ENCODE assay signal across 3 fruit fly cellular contexts in the genomic region with DNA sequence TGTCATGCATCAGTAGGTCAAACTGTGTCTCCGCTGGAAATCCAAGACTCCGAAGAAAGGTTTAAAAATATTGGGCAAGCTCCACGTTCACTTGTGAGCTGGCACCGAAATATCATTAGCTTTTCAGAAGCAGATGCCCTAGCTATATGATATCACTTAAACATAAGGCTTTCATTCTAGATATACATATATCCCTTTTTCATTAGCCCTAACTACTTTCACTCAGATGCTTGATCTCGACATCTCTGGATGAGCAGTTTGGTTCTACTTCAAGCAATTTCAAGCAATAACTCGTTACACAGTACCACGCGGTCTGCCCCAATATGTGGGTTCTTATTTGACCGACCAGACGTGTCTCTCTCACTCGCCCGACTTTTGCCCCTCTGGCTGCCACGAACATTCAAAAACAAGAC.
A peak's percentile ranks its signal among the peaks of the same experiment; 100 is the strongest.
TF ChIP-seq lines count a peak whose summit lies in the region.

No protein-coding gene starts in this region.

TF ChIP-seq in whole organism, embryonic, 481 proteins besides CTCF, POLR2A, EP300 and RAD21 (continued from another document and continues in another):
- TF ChIP-seq Doc2 (GFP tag; IDR thresholded peaks at IDR 0.05; lab: Robert Waterston, UW) (no peak), Dip2 (GFP tag; IDR thresholded peaks at IDR 0.05; lab: Robert Waterston, UW) (no peak), cas (GFP tag; IDR thresholded peaks at IDR 0.05; lab: Robert Waterston, UW) (no peak), HLH3B (GFP tag; IDR thresholded peaks at IDR 0.05; lab: Robert Waterston, UW) (no peak), CG4424 (GFP tag; optimal IDR thresholded peaks at IDR 0.05; lab: Kevin White, UChicago) (peak; percentile 37), stc (GFP tag; IDR thresholded peaks at IDR 0.05; lab: Robert Waterston, UW) (no peak), sqz (GFP tag; optimal IDR thresholded peaks at IDR 0.05; lab: Kevin White, UChicago) (no peak), Elba2 (GFP tag; optimal IDR thresholded peaks at IDR 0.05; lab: Kevin White, UChicago) (no peak), schlank (tag; optimal IDR thresholded peaks at IDR 0.05; lab: Kevin White, UChicago) (no peak), CG10543 (GFP tag; optimal IDR thresholded peaks at IDR 0.05; lab: Kevin White, UChicago) (no peak), HLHmδ (GFP tag; optimal IDR thresholded peaks at IDR 0.05; lab: Kevin White, UChicago) (no peak), CG10321 (GFP tag; IDR thresholded peaks at IDR 0.05; lab: Robert Waterston, UW) (no peak), chn (GFP tag; optimal IDR thresholded peaks at IDR 0.05; lab: Kevin White, UChicago) (peak; percentile 25), Hr51 (GFP tag; optimal IDR thresholded peaks at IDR 0.05; lab: Kevin White, UChicago) (peak in 1 of 2 experiments; percentile 65), D19A (tag; optimal IDR thresholded peaks at IDR 0.05; lab: Kevin White, UChicago) (no peak), slbo (GFP tag; IDR thresholded peaks at IDR 0.05; lab: Robert Waterston, UW) (peak; percentile 19; the same call in 1 of the 2 replicates), ind (GFP tag; optimal IDR thresholded peaks at IDR 0.05; lab: Kevin White, UChicago) (peak; percentile 23), CG5180 (GFP tag; optimal IDR thresholded peaks at IDR 0.05; lab: Kevin White, UChicago) (no peak), Mes4 (GFP tag; optimal IDR thresholded peaks at IDR 0.05; lab: Kevin White, UChicago) (peak; percentile 50), Hand (GFP tag; optimal IDR thresholded peaks at IDR 0.05; lab: Kevin White, UChicago) (no peak), ranshi (GFP tag; IDR thresholded peaks at IDR 0.05; lab: Robert Waterston, UW) (no peak), sima (GFP tag; optimal IDR thresholded peaks at IDR 0.05; lab: Kevin White, UChicago) (no peak), CG8281 (tag; optimal IDR thresholded peaks at IDR 0.05; lab: Kevin White, UChicago) (no peak), CG15601 (tag; optimal IDR thresholded peaks at IDR 0.05; lab: Kevin White, UChicago) (peak; percentile 26), bab2 (GFP tag; optimal IDR thresholded peaks at IDR 0.05; lab: Kevin White, UChicago) (peak; percentile 24), sisA (GFP tag; IDR thresholded peaks at IDR 0.05; lab: Robert Waterston, UW) (no peak), CG32767 (GFP tag; IDR thresholded peaks at IDR 0.05; lab: Robert Waterston, UW) (no peak), CG12744 (GFP tag; optimal IDR thresholded peaks at IDR 0.05; lab: Kevin White, UChicago) (no peak), tna (GFP tag; IDR thresholded peaks at IDR 0.05; lab: Robert Waterston, UW; ENCODE audit: partially characterized antibody) (no peak), pho (GFP tag; optimal IDR thresholded peaks at IDR 0.05; lab: Kevin White, UChicago) (peak; percentile 43), Ssrp (tag; optimal IDR thresholded peaks at IDR 0.05; lab: Kevin White, UChicago) (peak; percentile 48), CG9797 (GFP tag; optimal IDR thresholded peaks at IDR 0.05; lab: Kevin White, UChicago) (no peak), scrt (GFP tag; optimal IDR thresholded peaks at IDR 0.05; lab: Kevin White, UChicago) (no peak), CG13624 (GFP tag; optimal IDR thresholded peaks at IDR 0.05; lab: Kevin White, UChicago) (peak; percentile 44), Chrac-16 (GFP tag; optimal IDR thresholded peaks at IDR 0.05; lab: Kevin White, UChicago) (peak; percentile 32), nom (GFP tag; optimal IDR thresholded peaks at IDR 0.05; lab: Kevin White, UChicago) (no peak), CG2875 (GFP tag; optimal IDR thresholded peaks at IDR 0.05; lab: Kevin White, UChicago) (no peak), hkb (optimal IDR thresholded peaks at IDR 0.05; lab: Kevin White, UChicago) (no peak), hkb (GFP tag; IDR thresholded peaks at IDR 0.05; lab: Robert Waterston, UW) (no peak), Dek (tag; optimal IDR thresholded peaks at IDR 0.05; lab: Kevin White, UChicago) (no peak), fd3F (GFP tag; optimal IDR thresholded peaks at IDR 0.05; lab: Kevin White, UChicago) (no peak), Max (GFP tag; optimal IDR thresholded peaks at IDR 0.05; lab: Kevin White, UChicago) (no peak), CG14441 (GFP tag; IDR thresholded peaks at IDR 0.05; lab: Robert Waterston, UW) (peak; percentile 31; the same call in 1 of the 2 replicates), Vsx1 (GFP tag; optimal IDR thresholded peaks at IDR 0.05; lab: Kevin White, UChicago) (no peak)

TF ChIP-seq in whole organism, prepupa, 60 proteins besides CTCF, POLR2A, EP300 and RAD21 (continued from another document):
- TF ChIP-seq Eip75B (GFP tag; optimal IDR thresholded peaks at IDR 0.05; lab: Kevin White, UChicago) = peak; percentile 74
- TF ChIP-seq Hr4 (GFP tag; optimal IDR thresholded peaks at IDR 0.05; lab: Kevin White, UChicago) = peak; percentile 1
- no peak for TF ChIP-seq eg (GFP tag; IDR thresholded peaks at IDR 0.05; lab: Robert Waterston, UW)
- 0 out of 3 replicates have a peak, but pooled peaks have one; percentile 11 for TF ChIP-seq CG6163 (GFP tag; IDR thresholded peaks at IDR 0.05; lab: Robert Waterston, UW)
- TF ChIP-seq CG4318 (GFP tag; optimal IDR thresholded peaks at IDR 0.05; lab: Kevin White, UChicago) = peak; percentile 36
- TF ChIP-seq lz (GFP tag; optimal IDR thresholded peaks at IDR 0.05; lab: Kevin White, UChicago) = peak; percentile 78
- TF ChIP-seq CG6854 (GFP tag; optimal IDR thresholded peaks at IDR 0.05; lab: Kevin White, UChicago) = no peak
- peak; percentile 12 for TF ChIP-seq CG3032 (tag; optimal IDR thresholded peaks at IDR 0.05; lab: Kevin White, UChicago)
- TF ChIP-seq CG8632 (GFP tag; optimal IDR thresholded peaks at IDR 0.05; lab: Kevin White, UChicago) = peak; percentile 62
- TF ChIP-seq vri (GFP tag; optimal IDR thresholded peaks at IDR 0.05; lab: Kevin White, UChicago) = peak; percentile 4
- TF ChIP-seq acj6 (GFP tag; optimal IDR thresholded peaks at IDR 0.05; lab: Kevin White, UChicago) = peak; percentile 71
- peak; percentile 66 for TF ChIP-seq CG6792 (GFP tag; optimal IDR thresholded peaks at IDR 0.05; lab: Kevin White, UChicago)
- peak; percentile 71 for TF ChIP-seq net (GFP tag; optimal IDR thresholded peaks at IDR 0.05; lab: Kevin White, UChicago)
- no peak for TF ChIP-seq Lpt (GFP tag; optimal IDR thresholded peaks at IDR 0.05; lab: Kevin White, UChicago)
- TF ChIP-seq Sox102F (GFP tag; optimal IDR thresholded peaks at IDR 0.05; lab: Kevin White, UChicago) = peak; percentile 73
- TF ChIP-seq CG10669 (GFP tag; optimal IDR thresholded peaks at IDR 0.05; lab: Kevin White, UChicago) = peak; percentile 4
- peak; percentile 95 for TF ChIP-seq svp (GFP tag; lab: Kevin White, UChicago)
- TF ChIP-seq spab (GFP tag; optimal IDR thresholded peaks at IDR 0.05; lab: Kevin White, UChicago) = peak; percentile 30
- no peak for TF ChIP-seq Gug (GFP tag; IDR thresholded peaks at IDR 0.05; lab: Robert Waterston, UW)
- no peak for TF ChIP-seq fkh (GFP tag; optimal IDR thresholded peaks at IDR 0.05; lab: Kevin White, UChicago)
- peak; percentile 34; the same call in 1 of the 3 replicates for TF ChIP-seq CG8119 (GFP tag; IDR thresholded peaks at IDR 0.05; lab: Robert Waterston, UW)
- no peak for TF ChIP-seq Eip93F (GFP tag; optimal IDR thresholded peaks at IDR 0.05; lab: Kevin White, UChicago)
- no peak for TF ChIP-seq CG11294 (GFP tag; IDR thresholded peaks at IDR 0.05; lab: Robert Waterston, UW)
- TF ChIP-seq Smox (GFP tag; optimal IDR thresholded peaks at IDR 0.05; lab: Kevin White, UChicago) = peak; percentile 72
- TF ChIP-seq Sox14 (GFP tag; optimal IDR thresholded peaks at IDR 0.05; lab: Kevin White, UChicago) = peak; percentile 77
- TF ChIP-seq OdsH (GFP tag; optimal IDR thresholded peaks at IDR 0.05; lab: Kevin White, UChicago) = peak; percentile 67
- no peak for TF ChIP-seq CG1621 (tag; optimal IDR thresholded peaks at IDR 0.05; lab: Kevin White, UChicago)
- peak; percentile 1 for TF ChIP-seq CG16779 (tag; optimal IDR thresholded peaks at IDR 0.05; lab: Kevin White, UChicago)
- peak; percentile 74 for TF ChIP-seq cyc (GFP tag; optimal IDR thresholded peaks at IDR 0.05; lab: Kevin White, UChicago)
- TF ChIP-seq Met (GFP tag; optimal IDR thresholded peaks at IDR 0.05; lab: Kevin White, UChicago) = peak; percentile 69
- TF ChIP-seq CG9139 (GFP tag; optimal IDR thresholded peaks at IDR 0.05; lab: Kevin White, UChicago) = no peak
- TF ChIP-seq CG15336 (GFP tag; IDR thresholded peaks at IDR 0.05; lab: Robert Waterston, UW) = no peak
- TF ChIP-seq Eip78C (GFP tag; lab: Kevin White, UChicago) = peak; percentile 94
- peak; percentile 26 for TF ChIP-seq CG6276 (GFP tag; optimal IDR thresholded peaks at IDR 0.05; lab: Kevin White, UChicago)
- peak in 1 of 2 experiments; percentile 52 for TF ChIP-seq salr (GFP tag; optimal IDR thresholded peaks at IDR 0.05; lab: Kevin White, UChicago)
- TF ChIP-seq CG3919 (GFP tag; optimal IDR thresholded peaks at IDR 0.05; lab: Kevin White, UChicago) = peak; percentile 62
- TF ChIP-seq esn (GFP tag; optimal IDR thresholded peaks at IDR 0.05; lab: Kevin White, UChicago) = peak; percentile 85
- TF ChIP-seq pdm3 (GFP tag; optimal IDR thresholded peaks at IDR 0.05; lab: Kevin White, UChicago) = peak; percentile 73
- no peak for TF ChIP-seq Hr38 (GFP tag; optimal IDR thresholded peaks at IDR 0.05; lab: Kevin White, UChicago)
- peak; percentile 76 for TF ChIP-seq CG32006 (GFP tag; optimal IDR thresholded peaks at IDR 0.05; lab: Kevin White, UChicago)

TF ChIP-seq in whole organism, wandering third instar larva, 38 proteins besides CTCF, POLR2A, EP300 and RAD21 (continued from another document):
- peak in 1 of 2 experiments; percentile 82 for TF ChIP-seq foxo (GFP tag; optimal IDR thresholded peaks at IDR 0.05; lab: Kevin White, UChicago)
- no peak for TF ChIP-seq tai (GFP tag; optimal IDR thresholded peaks at IDR 0.05; lab: Kevin White, UChicago)
- peak; percentile 21 for TF ChIP-seq dmrt93B (GFP tag; optimal IDR thresholded peaks at IDR 0.05; lab: Kevin White, UChicago)
- peak; percentile 52 for TF ChIP-seq pan (optimal IDR thresholded peaks at IDR 0.05; lab: Kevin White, UChicago)
TF ChIP-seq in whole organism, wandering third instar larva: peak in this region for 14.
